Fruit fly (Drosophila melanogaster) whole organism, embryonic: Measurements from ENCODE around the gene Nup98-96.
A peak's percentile ranks its signal among the peaks of the same experiment; 100 is the strongest.

Experiments
- Aef1 ChIP-seq: fragments of 200-800 bp; sonication (Bioruptor generic); IDR thresholded peaks from 3 replicates; pipeline ENCODE4 v1.3.6; 2022; ENCODE audit warnings: missing biosample characterization, missing genetic modification characterization
- Atf3 ChIP-seq: fragments of 200-800 bp; sonication (Bioruptor generic); optimal IDR thresholded peaks from 3 replicates; lab custom pipeline; 2016; ENCODE audit warnings: missing biosample characterization, missing genetic modification characterization
- Bdp1 ChIP-seq: fragments of 200-800 bp; sonication (Bioruptor generic); optimal IDR thresholded peaks from 3 replicates; lab custom pipeline; 2016; ENCODE audit warnings: missing biosample characterization, missing genetic modification characterization
- C15 ChIP-seq: fragments of 200-800 bp; sonication (Bioruptor generic); IDR thresholded peaks from 3 replicates; pipeline ENCODE4 v1.3.6; 2022; ENCODE audit warnings: missing biosample characterization, missing genetic modification characterization
- CG10147 ChIP-seq: fragments of 200-800 bp; sonication (Bioruptor generic); optimal IDR thresholded peaks from 2 replicates; lab custom pipeline; 2019; ENCODE audit warnings: missing biosample characterization, mild to moderate bottlenecking, missing genetic modification characterization, moderate library complexity
- CG10274 ChIP-seq: fragments of 200-800 bp; sonication (Bioruptor generic); optimal IDR thresholded peaks from 3 replicates; lab custom pipeline; 2017; ENCODE audit warnings: missing biosample characterization, mild to moderate bottlenecking, missing genetic modification characterization
- CG10431 ChIP-seq: fragments of 200-800 bp; sonication (Bioruptor generic); optimal IDR thresholded peaks from 3 replicates; lab custom pipeline; 2018; ENCODE audit warnings: missing biosample characterization, mild to moderate bottlenecking, missing genetic modification characterization
- CG12155 ChIP-seq: fragments of 200-800 bp; sonication (Bioruptor generic); optimal IDR thresholded peaks from 3 replicates; lab custom pipeline; 2016; ENCODE audit warnings: missing biosample characterization, missing genetic modification characterization
- CG12744 ChIP-seq: fragments of 200-800 bp; sonication (Bioruptor generic); optimal IDR thresholded peaks from 2 replicates; lab custom pipeline; 2016; ENCODE audit warnings: missing biosample characterization, missing genetic modification characterization
- CG14441 ChIP-seq: fragments of 200-800 bp; sonication (Bioruptor generic); IDR thresholded peaks from 2 replicates; pipeline ENCODE4 v1.3.6; 2022; ENCODE audit warnings: missing biosample characterization, missing genetic modification characterization
- CG1529 ChIP-seq: fragments of 200-800 bp; sonication (Bioruptor generic); optimal IDR thresholded peaks from 3 replicates; lab custom pipeline; 2018; ENCODE audit warnings: missing biosample characterization, missing genetic modification characterization
- CG15696 ChIP-seq: fragments of 200-800 bp; sonication (Bioruptor generic); optimal IDR thresholded peaks from 2 replicates; lab custom pipeline; 2019; ENCODE audit warnings: missing biosample characterization, mild to moderate bottlenecking, missing genetic modification characterization, moderate library complexity
- CG17186 ChIP-seq: fragments of 200-800 bp; sonication (Bioruptor generic); optimal IDR thresholded peaks from 3 replicates; lab custom pipeline; 2017; ENCODE audit warnings: missing biosample characterization, missing genetic modification reagents, missing genetic modification characterization
- CG17612 ChIP-seq: fragments of 200-800 bp; sonication (Bioruptor generic); IDR thresholded peaks from 2 replicates; pipeline ENCODE4 v1.3.6; 2022; ENCODE audit warnings: missing biosample characterization, missing genetic modification characterization
- CG18764 ChIP-seq: fragments of 200-800 bp; sonication (Bioruptor generic); optimal IDR thresholded peaks from 3 replicates; lab custom pipeline; 2016; ENCODE audit warnings: missing biosample characterization, missing genetic modification characterization
- CG2199 ChIP-seq: fragments of 200-800 bp; sonication (Bioruptor generic); IDR thresholded peaks from 3 replicates; pipeline ENCODE4 v1.3.6; 2022; ENCODE audit warnings: missing biosample characterization, missing genetic modification characterization
- CG31365 ChIP-seq: fragments of 200-800 bp; sonication (Bioruptor generic); optimal IDR thresholded peaks from 2 replicates; lab custom pipeline; 2018; ENCODE audit warnings: missing biosample characterization, mild to moderate bottlenecking, missing genetic modification characterization
- CG4282 ChIP-seq: fragments of 200-800 bp; sonication (Bioruptor generic); optimal IDR thresholded peaks from 2 replicates; lab custom pipeline; 2016; ENCODE audit warnings: missing biosample characterization, missing genetic modification characterization
- CG6272 ChIP-seq: fragments of 200-800 bp; sonication (Bioruptor generic); IDR thresholded peaks from 2 replicates; pipeline ENCODE4 v1.3.6; 2022; ENCODE audit warnings: missing biosample characterization, missing genetic modification characterization
- CG6654 ChIP-seq: fragments of 200-800 bp; sonication (Bioruptor generic); optimal IDR thresholded peaks from 2 replicates; lab custom pipeline; 2017; ENCODE audit warnings: missing biosample characterization, mild to moderate bottlenecking, missing genetic modification characterization
- CG6683 ChIP-seq: fragments of 200-800 bp; sonication (Bioruptor generic); optimal IDR thresholded peaks from 2 replicates; lab custom pipeline; 2017; ENCODE audit warnings: missing biosample characterization, mild to moderate bottlenecking, missing genetic modification characterization, missing genetic modification reagents
- CG8478 ChIP-seq: fragments of >200 bp; optimal IDR thresholded peaks from 2 replicates; lab custom pipeline; 2018
- CG8765 ChIP-seq: fragments of 200-800 bp; sonication (Bioruptor generic); IDR thresholded peaks from 2 replicates; pipeline ENCODE4 v1.3.6; 2022; ENCODE audit warnings: missing biosample characterization, missing genetic modification characterization
- CG8924 ChIP-seq: fragments of 200-800 bp; optimal IDR thresholded peaks from 3 replicates; lab custom pipeline; 2019; ENCODE audit warnings: missing biosample characterization, mild to moderate bottlenecking, missing genetic modification characterization, moderate library complexity
- CoRest ChIP-seq: fragments of 200-800 bp; sonication (Bioruptor generic); optimal IDR thresholded peaks from 3 replicates; lab custom pipeline; 2018; ENCODE audit warnings: missing biosample characterization, mild to moderate bottlenecking, missing genetic modification characterization, moderate library complexity
- Gug ChIP-seq: fragments of 200-800 bp; sonication (Bioruptor generic); IDR thresholded peaks from 4 replicates; pipeline ENCODE4 v1.3.6; 2022; ENCODE audit warnings: missing biosample characterization, missing genetic modification characterization
- H2.0 ChIP-seq: fragments of 200-800 bp; sonication (Bioruptor generic); IDR thresholded peaks from 2 replicates; pipeline ENCODE4 v1.3.6; 2022; ENCODE audit warnings: missing biosample characterization, missing genetic modification characterization
- Hr78 ChIP-seq, 2 experiments: fragments of 200-800 bp in 1 of 2; fragments of >200 bp in 1 of 2; sonication (Bioruptor generic) in 1 of 2; optimal IDR thresholded peaks; 2 replicates each; lab custom pipeline; 2017 to 2019; ENCODE audit warnings: missing biosample characterization in 2 of 2, missing genetic modification characterization in 2 of 2, mild to moderate bottlenecking in 1 of 2, moderate library complexity in 1 of 2
- NFAT ChIP-seq: fragments of 200-800 bp; sonication (Bioruptor generic); IDR thresholded peaks from 2 replicates; pipeline ENCODE4 v1.3.6; 2022; ENCODE audit warnings: missing biosample characterization, missing genetic modification characterization
- Nf-YC ChIP-seq: fragments of 200-800 bp; optimal IDR thresholded peaks from 3 replicates; lab custom pipeline; 2019; ENCODE audit warnings: missing biosample characterization, mild to moderate bottlenecking, missing genetic modification characterization, moderate library complexity
- Xbp1 ChIP-seq: fragments of 200-800 bp; sonication (Bioruptor generic); optimal IDR thresholded peaks from 3 replicates; lab custom pipeline; 2016; ENCODE audit warnings: missing biosample characterization, mild to moderate bottlenecking, missing genetic modification characterization
- al ChIP-seq: fragments of 200-800 bp; sonication (Bioruptor generic); IDR thresholded peaks from 2 replicates; pipeline ENCODE4 v1.3.6; 2022; ENCODE audit warnings: missing biosample characterization, missing genetic modification characterization
- ato ChIP-seq: fragments of 200-800 bp; sonication (Bioruptor generic); IDR thresholded peaks from 2 replicates; pipeline ENCODE4 v1.3.6; 2022; ENCODE audit warnings: missing biosample characterization, missing genetic modification characterization; ENCODE audit not compliant: partially characterized antibody
- cato ChIP-seq: fragments of 200-800 bp; sonication (Bioruptor generic); optimal IDR thresholded peaks from 2 replicates; lab custom pipeline; 2016; ENCODE audit warnings: missing biosample characterization, missing genetic modification characterization, borderline replicate concordance
- croc ChIP-seq: fragments of 200-800 bp; sonication (Bioruptor generic); conservative IDR thresholded peaks from 3 replicates; pipeline ENCODE4 v1.3.6; 2022; ENCODE audit warnings: missing biosample characterization, missing genetic modification characterization
- crp ChIP-seq, 2 experiments: fragments of 200-800 bp; sonication (Bioruptor generic); optimal IDR thresholded peaks; 2 replicates in 1 of 2; 3 replicates in 1 of 2; lab custom pipeline; 2017; ENCODE audit warnings: missing biosample characterization in 2 of 2, missing genetic modification characterization in 2 of 2, mild to moderate bottlenecking in 1 of 2, moderate library complexity in 1 of 2
- gsb ChIP-seq: fragments of 200-800 bp; sonication (Bioruptor generic); IDR thresholded peaks from 2 replicates; pipeline ENCODE4 v1.3.6; 2022; ENCODE audit warnings: missing biosample characterization, missing genetic modification characterization
- inv ChIP-seq: fragments of 200-800 bp; sonication (Bioruptor generic); IDR thresholded peaks from 2 replicates; pipeline ENCODE4 v1.3.6; 2022; ENCODE audit warnings: missing biosample characterization, missing genetic modification characterization; ENCODE audit not compliant: partially characterized antibody
- kni ChIP-seq: fragments of 200-800 bp; sonication (Bioruptor generic); optimal IDR thresholded peaks from 3 replicates; lab custom pipeline; 2017; ENCODE audit warnings: mild to moderate bottlenecking, missing biosample characterization, missing genetic modification reagents, missing genetic modification characterization
- nerfin-1 ChIP-seq: fragments of 200-800 bp; sonication (Bioruptor generic); optimal IDR thresholded peaks from 3 replicates; lab custom pipeline; 2019; ENCODE audit warnings: missing biosample characterization, mild to moderate bottlenecking, missing genetic modification characterization, moderate library complexity
- odd ChIP-seq: fragments of 200-800 bp; sonication (Bioruptor generic); optimal IDR thresholded peaks from 2 replicates; lab custom pipeline; 2017; ENCODE audit warnings: missing biosample characterization, mild to moderate bottlenecking, missing genetic modification characterization
- otp ChIP-seq: fragments of 200-800 bp; sonication (Bioruptor generic); IDR thresholded peaks from 3 replicates; pipeline ENCODE4, ENCODE4 v1.3.6; 2022; ENCODE audit warnings: missing biosample characterization, missing genetic modification characterization
- pan ChIP-seq, 4 experiments: fragments of >200 bp in 3 of 4; fragments of 200-800 bp in 1 of 4; sonication (Bioruptor generic) in 1 of 4; optimal IDR thresholded peaks in 3 of 4; IDR thresholded peaks in 1 of 4; 2 replicates each; pipeline versions ENCODE4 v1.3.6 to Lab custom; 2017 to 2022; ENCODE audit warnings: missing biosample characterization in 2 of 4, missing genetic modification characterization in 2 of 4, mixed read lengths in 1 of 4
- sim ChIP-seq: fragments of 200-800 bp; sonication (Bioruptor generic); IDR thresholded peaks from 2 replicates; pipeline ENCODE4 v1.3.6; 2022; ENCODE audit warnings: missing biosample characterization, missing genetic modification characterization
- slp2 ChIP-seq: fragments of 200-800 bp; sonication (Bioruptor generic); optimal IDR thresholded peaks from 2 replicates; lab custom pipeline; 2016; ENCODE audit warnings: missing biosample characterization, missing genetic modification characterization
- sna ChIP-seq: fragments of 200-800 bp; sonication (Bioruptor generic); IDR thresholded peaks from 2 replicates; pipeline ENCODE4 v1.3.6; 2022; ENCODE audit warnings: missing biosample characterization, missing genetic modification characterization; ENCODE audit not compliant: partially characterized antibody
- sqz ChIP-seq: fragments of 200-800 bp; sonication (Bioruptor generic); optimal IDR thresholded peaks from 3 replicates; lab custom pipeline; 2018; ENCODE audit warnings: missing biosample characterization, mild to moderate bottlenecking, missing genetic modification characterization
- sug ChIP-seq: fragments of 200-800 bp; optimal IDR thresholded peaks from 2 replicates; lab custom pipeline; 2019; ENCODE audit warnings: missing biosample characterization, mild to moderate bottlenecking, missing genetic modification characterization, moderate library complexity
- tio ChIP-seq: fragments of 200-800 bp; sonication (Bioruptor generic); optimal IDR thresholded peaks from 2 replicates; lab custom pipeline; 2017; ENCODE audit warnings: missing biosample characterization, missing genetic modification characterization, inconsistent platforms
- vnd ChIP-seq: fragments of 200-800 bp; sonication (Bioruptor generic); IDR thresholded peaks from 3 replicates; pipeline ENCODE4 v1.3.6; 2022; ENCODE audit warnings: missing biosample characterization, missing genetic modification characterization; ENCODE audit not compliant: partially characterized antibody

Gene Nup98-96

dm6 chr3R:23772808-23773207 lies 8.6 kb downstream of the Nup98-96 start, which contains the start of gene tst (continued):
- TF ChIP-seq CG10431 (GFP tag; lab: Kevin White, UChicago), result peak; percentile 39
- peak; percentile 96 for TF ChIP-seq H2.0
- no peak for TF ChIP-seq Atf3 (GFP tag; lab: Kevin White, UChicago)
- peak; percentile 79 for TF ChIP-seq sug
- peak; percentile 19 for TF ChIP-seq CG31365 (tag; lab: Kevin White, UChicago)
- TF ChIP-seq CG8478, result no peak
- no peak for TF ChIP-seq sqz
- peak; percentile 95 for TF ChIP-seq Gug (GFP tag; lab: Robert Waterston, UW)
- TF ChIP-seq CG12155 (GFP tag; lab: Kevin White, UChicago), result peak; percentile 89
- peak; percentile 93 for TF ChIP-seq CG8765 (GFP tag; lab: Robert Waterston, UW)
- peak; percentile 94 for TF ChIP-seq CoRest (tag; lab: Kevin White, UChicago)
- no peak for TF ChIP-seq tio (GFP tag; lab: Kevin White, UChicago)
- peak; percentile 56 for TF ChIP-seq CG6654 (GFP tag; lab: Kevin White, UChicago)
- TF ChIP-seq CG6683 (GFP tag; lab: Kevin White, UChicago), result peak; percentile 81
- peak; percentile 90 for TF ChIP-seq gsb
- peak; percentile 98 for TF ChIP-seq CG14441 (GFP tag; lab: Robert Waterston, UW)
- TF ChIP-seq ato (GFP tag; lab: Robert Waterston, UW), result no peak
- peak in 1 of 2 experiments; percentile 33 for TF ChIP-seq crp (GFP tag; optimal IDR thresholded peaks at IDR 0.05; lab: Kevin White, UChicago)
- no peak for TF ChIP-seq pan (optimal IDR thresholded peaks at IDR 0.05; lab: Kevin White, UChicago)
- peak in 1 of 2 experiments; percentile 97 for TF ChIP-seq pan (GFP tag; optimal IDR thresholded peaks at IDR 0.05 in 1 of 2, IDR thresholded peaks at IDR 0.05 in 1 of 2)
- peak; percentile 87; the same call in 2 of the 3 replicates for TF ChIP-seq C15 (GFP tag; lab: Robert Waterston, UW)
- TF ChIP-seq CG15696 (tag; lab: Kevin White, UChicago), result peak; percentile 90
- peak; percentile 93 for TF ChIP-seq CG17612 (GFP tag; lab: Robert Waterston, UW)
- TF ChIP-seq Nf-YC (tag; lab: Kevin White, UChicago), result peak; percentile 79
- peak; percentile 88; the same call in 1 of the 2 replicates for TF ChIP-seq sim (GFP tag; lab: Robert Waterston, UW)
- no peak for TF ChIP-seq inv (GFP tag; lab: Robert Waterston, UW)
- no peak for TF ChIP-seq odd
- TF ChIP-seq sna (GFP tag; lab: Robert Waterston, UW), result no peak
- peak; percentile 97 for TF ChIP-seq Aef1 (GFP tag; lab: Robert Waterston, UW)
- TF ChIP-seq Hr78 (GFP tag; optimal IDR thresholded peaks at IDR 0.05; lab: Kevin White, UChicago), result no peak
- TF ChIP-seq cato (GFP tag; lab: Kevin White, UChicago), result peak; percentile 81
- TF ChIP-seq otp, result peak; percentile 88; the same call in 2 of the 3 replicates
- TF ChIP-seq nerfin-1 (tag; lab: Kevin White, UChicago), result peak; percentile 79
- TF ChIP-seq croc (GFP tag; lab: Robert Waterston, UW), result peak; percentile 94
- TF ChIP-seq CG17186 (GFP tag; lab: Kevin White, UChicago), result no peak
- TF ChIP-seq CG1529, result peak; percentile 69
- TF ChIP-seq Xbp1 (GFP tag; lab: Kevin White, UChicago), result peak; percentile 95
- peak; percentile 40 for TF ChIP-seq CG10274 (GFP tag; lab: Kevin White, UChicago)
- peak; percentile 93 for TF ChIP-seq CG8924
- TF ChIP-seq al (GFP tag; lab: Robert Waterston, UW), result peak; percentile 98
- TF ChIP-seq CG6272 (GFP tag; lab: Robert Waterston, UW), result peak; percentile 99
- peak; percentile 7 for TF ChIP-seq kni (GFP tag; lab: Kevin White, UChicago)
- TF ChIP-seq Bdp1 (GFP tag; lab: Kevin White, UChicago), result peak; percentile 36
- TF ChIP-seq CG18764, result peak; percentile 83
- peak; percentile 91 for TF ChIP-seq NFAT (GFP tag; lab: Robert Waterston, UW)
- TF ChIP-seq slp2 (GFP tag; lab: Kevin White, UChicago), result peak; percentile 12
- peak; percentile 94 for TF ChIP-seq CG2199 (GFP tag; lab: Robert Waterston, UW)
- no peak for TF ChIP-seq CG4282 (GFP tag; lab: Kevin White, UChicago)
- TF ChIP-seq CG10147 (GFP tag; lab: Kevin White, UChicago), result peak; percentile 84
- TF ChIP-seq CG12744 (GFP tag; lab: Kevin White, UChicago), result no peak
- no peak for TF ChIP-seq vnd (GFP tag; lab: Robert Waterston, UW)
